Fruit fly (Drosophila melanogaster) whole organism, embryonic: Measurements from ENCODE around the gene CG17625.
A peak's percentile ranks its signal among the peaks of the same experiment; 100 is the strongest.

ENCODE experiments used
- BEAF-32 ChIP-seq: fragments of 200-800 bp; sonication (Bioruptor generic); optimal IDR thresholded peaks from 3 replicates; lab custom pipeline; 2017; ENCODE audit warnings: missing biosample characterization, missing genetic modification characterization, mild to moderate bottlenecking, moderate library complexity, missing genetic modification reagents
- Blimp-1 ChIP-seq: fragments of 200-800 bp; sonication (Bioruptor generic); optimal IDR thresholded peaks from 3 replicates; lab custom pipeline; 2018; ENCODE audit warnings: missing biosample characterization, missing genetic modification characterization, mild to moderate bottlenecking, moderate library complexity, missing genetic modification reagents
- CG10543 ChIP-seq: fragments of 200-800 bp; sonication (Bioruptor generic); optimal IDR thresholded peaks from 3 replicates; lab custom pipeline; 2017; ENCODE audit warnings: missing biosample characterization, mild to moderate bottlenecking, missing genetic modification characterization, moderate library complexity
- CG12769 ChIP-seq: fragments of 200-800 bp; sonication (Bioruptor generic); optimal IDR thresholded peaks from 2 replicates; lab custom pipeline; 2019; ENCODE audit warnings: missing biosample characterization, mild to moderate bottlenecking, missing genetic modification characterization, moderate library complexity
- CG17328 ChIP-seq: fragments of 200-800 bp; sonication (Bioruptor generic); IDR thresholded peaks from 2 replicates; pipeline ENCODE4 v1.3.6; 2022; ENCODE audit warnings: missing biosample characterization, missing genetic modification characterization
- CG17385 ChIP-seq: fragments of 200-800 bp; sonication (Bioruptor generic); optimal IDR thresholded peaks from 3 replicates; lab custom pipeline; 2018; ENCODE audit warnings: missing biosample characterization, mild to moderate bottlenecking, missing genetic modification characterization
- CG18011 ChIP-seq: fragments of 200-800 bp; sonication (Bioruptor generic); optimal IDR thresholded peaks from 2 replicates; lab custom pipeline; 2017; ENCODE audit warnings: missing biosample characterization, missing genetic modification characterization, mild to moderate bottlenecking, moderate library complexity, missing genotype
- CG2202 ChIP-seq: fragments of 200-800 bp; sonication (Bioruptor generic); optimal IDR thresholded peaks from 2 replicates; lab custom pipeline; 2018; ENCODE audit warnings: missing biosample characterization, mild to moderate bottlenecking, missing genetic modification characterization
- CG3163 ChIP-seq: fragments of 200-800 bp; sonication (Bioruptor generic); optimal IDR thresholded peaks from 3 replicates; lab custom pipeline; 2016; ENCODE audit warnings: missing biosample characterization, missing genetic modification characterization
- CG34376 ChIP-seq: fragments of 200-800 bp; sonication (Bioruptor generic); optimal IDR thresholded peaks from 2 replicates; lab custom pipeline; 2018; ENCODE audit warnings: missing biosample characterization, mild to moderate bottlenecking, missing genetic modification characterization
- CG3995 ChIP-seq: fragments of 200-800 bp; sonication (Bioruptor generic); optimal IDR thresholded peaks from 3 replicates; lab custom pipeline; 2016; ENCODE audit warnings: missing biosample characterization, missing genetic modification characterization
- CG5953 ChIP-seq: fragments of 200-800 bp; sonication (Bioruptor generic); IDR thresholded peaks from 2 replicates; pipeline ENCODE4 v1.3.6; 2022; ENCODE audit warnings: missing biosample characterization, missing genetic modification characterization
- CG6689 ChIP-seq: fragments of 200-800 bp; sonication (Bioruptor generic); IDR thresholded peaks from 2 replicates; pipeline ENCODE4 v1.3.6; 2022; ENCODE audit warnings: missing biosample characterization, missing genetic modification characterization
- CG7745 ChIP-seq: fragments of 200-800 bp; sonication (Bioruptor generic); optimal IDR thresholded peaks from 2 replicates; lab custom pipeline; 2018; ENCODE audit warnings: missing biosample characterization, mild to moderate bottlenecking, missing genetic modification characterization, moderate library complexity
- CG7987 ChIP-seq: fragments of 200-800 bp; sonication (Bioruptor generic); optimal IDR thresholded peaks from 2 replicates; lab custom pipeline; 2018; ENCODE audit warnings: missing biosample characterization, mild to moderate bottlenecking, missing genetic modification characterization, moderate library complexity
- CG8281 ChIP-seq: fragments of 200-800 bp; sonication (Bioruptor generic); optimal IDR thresholded peaks from 2 replicates; lab custom pipeline; 2018; ENCODE audit warnings: missing biosample characterization, mild to moderate bottlenecking, missing genetic modification characterization, moderate library complexity
- CG8290 ChIP-seq, 3 experiments: fragments of 200-800 bp; sonication (Bioruptor generic); optimal IDR thresholded peaks; 2 replicates each; lab custom pipeline; 2016 to 2019; ENCODE audit warnings: missing biosample characterization in 3 of 3, missing genetic modification characterization in 3 of 3, mild to moderate bottlenecking in 2 of 3, moderate library complexity in 1 of 3
- CG9876 ChIP-seq: fragments of 200-800 bp; sonication (Bioruptor generic); optimal IDR thresholded peaks from 2 replicates; lab custom pipeline; 2016; ENCODE audit warnings: missing biosample characterization, missing genetic modification characterization
- CTCF ChIP-seq: fragments of 200-800 bp; sonication (Bioruptor generic); optimal IDR thresholded peaks from 2 replicates; lab custom pipeline; 2017; ENCODE audit warnings: missing biosample characterization, mild to moderate bottlenecking, missing genetic modification characterization, moderate library complexity
- Chrac-16 ChIP-seq: fragments of 200-800 bp; sonication (Bioruptor generic); optimal IDR thresholded peaks from 3 replicates; lab custom pipeline; 2016; ENCODE audit warnings: missing biosample characterization, missing genetic modification characterization
- Dll ChIP-seq: fragments of 200-800 bp; sonication (Bioruptor generic); IDR thresholded peaks from 4 replicates; pipeline ENCODE4 v1.3.6; 2022; ENCODE audit warnings: missing biosample characterization, missing genetic modification characterization; ENCODE audit not compliant: partially characterized antibody
- Hand ChIP-seq: fragments of 200-800 bp; sonication (Bioruptor generic); optimal IDR thresholded peaks from 2 replicates; lab custom pipeline; 2017; ENCODE audit warnings: mild to moderate bottlenecking, missing biosample characterization, missing genetic modification reagents, missing genetic modification characterization
- Hr39 ChIP-seq: fragments of >200 bp; optimal IDR thresholded peaks from 2 replicates; lab custom pipeline; 2017
- Hsf ChIP-seq: fragments of 200-800 bp; sonication (Bioruptor generic); optimal IDR thresholded peaks from 3 replicates; lab custom pipeline; 2016; ENCODE audit warnings: missing biosample characterization, missing genetic modification characterization
- Med ChIP-seq: fragments of 200-800 bp; sonication (Bioruptor generic); peaks from one replicate; lab custom pipeline; 2016; ENCODE audit warnings: missing biosample characterization, missing genetic modification characterization, mild to moderate bottlenecking, inconsistent platforms, moderate library complexity
- Pdp1 ChIP-seq, 2 experiments: fragments of 200-800 bp; sonication (Bioruptor generic); optimal IDR thresholded peaks; 3 replicates each; lab custom pipeline; 2016; ENCODE audit warnings: missing biosample characterization in 2 of 2, missing genetic modification characterization in 2 of 2, mild to moderate bottlenecking in 1 of 2, moderate library complexity in 1 of 2
- chn ChIP-seq: fragments of 200-800 bp; sonication (Bioruptor generic); optimal IDR thresholded peaks from 2 replicates; lab custom pipeline; 2016; ENCODE audit warnings: missing biosample characterization, missing genetic modification characterization
- exex ChIP-seq: fragments of 200-800 bp; sonication (Bioruptor generic); optimal IDR thresholded peaks from 4 replicates; lab custom pipeline; 2018; ENCODE audit warnings: missing biosample characterization, mild to moderate bottlenecking, missing genetic modification characterization, moderate library complexity
- inv ChIP-seq: fragments of 200-800 bp; sonication (Bioruptor generic); IDR thresholded peaks from 2 replicates; pipeline ENCODE4 v1.3.6; 2022; ENCODE audit warnings: missing biosample characterization, missing genetic modification characterization; ENCODE audit not compliant: partially characterized antibody
- kay ChIP-seq: fragments of 200-800 bp; sonication (Bioruptor generic); optimal IDR thresholded peaks from 2 replicates; lab custom pipeline; 2016; ENCODE audit warnings: missing biosample characterization, missing genetic modification characterization
- mirr ChIP-seq: fragments of 200-800 bp; sonication (Bioruptor generic); optimal IDR thresholded peaks from 3 replicates; lab custom pipeline; 2018; ENCODE audit warnings: missing biosample characterization, mild to moderate bottlenecking, missing genetic modification characterization
- nom ChIP-seq: fragments of 200-800 bp; sonication (Bioruptor generic); optimal IDR thresholded peaks from 2 replicates; lab custom pipeline; 2017; ENCODE audit warnings: missing biosample characterization, missing genetic modification characterization, mild to moderate bottlenecking, moderate library complexity, missing genetic modification reagents
- onecut ChIP-seq: fragments of 200-800 bp; sonication (Bioruptor generic); IDR thresholded peaks from 2 replicates; pipeline ENCODE4 v1.3.6; 2022; ENCODE audit warnings: missing biosample characterization, missing genetic modification characterization
- pb ChIP-seq: fragments of 200-800 bp; sonication (Bioruptor generic); optimal IDR thresholded peaks from 3 replicates; lab custom pipeline; 2016; ENCODE audit warnings: missing biosample characterization, missing genetic modification characterization
- pita ChIP-seq: fragments of 200-800 bp; sonication (Bioruptor generic); optimal IDR thresholded peaks from 2 replicates; lab custom pipeline; 2017; ENCODE audit warnings: missing biosample characterization, mild to moderate bottlenecking, missing genetic modification characterization
- sd ChIP-seq: fragments of 200-800 bp; sonication (Bioruptor generic); optimal IDR thresholded peaks from 3 replicates; lab custom pipeline; 2018; ENCODE audit warnings: missing biosample characterization, mild to moderate bottlenecking, missing genetic modification characterization, moderate library complexity
- sug ChIP-seq: fragments of 200-800 bp; optimal IDR thresholded peaks from 2 replicates; lab custom pipeline; 2019; ENCODE audit warnings: missing biosample characterization, mild to moderate bottlenecking, missing genetic modification characterization, moderate library complexity
- unc-4 ChIP-seq: fragments of 200-800 bp; sonication (Bioruptor generic); IDR thresholded peaks from 2 replicates; pipeline ENCODE4 v1.3.6; 2022; ENCODE audit warnings: missing biosample characterization, missing genetic modification characterization; ENCODE audit not compliant: partially characterized antibody
- usp ChIP-seq: fragments of >200 bp; optimal IDR thresholded peaks from 2 replicates; lab custom pipeline; 2017; ENCODE audit warnings: missing biosample characterization, missing genetic modification characterization
- vfl ChIP-seq: fragments of 200-800 bp; sonication (Bioruptor generic); optimal IDR thresholded peaks from 2 replicates; lab custom pipeline; 2016; ENCODE audit warnings: missing biosample characterization, missing genetic modification characterization
- wdn ChIP-seq: fragments of 200-800 bp; sonication (Bioruptor generic); IDR thresholded peaks from 2 replicates; pipeline ENCODE4 v1.3.6; 2022; ENCODE audit warnings: missing biosample characterization, missing genetic modification characterization
- wek ChIP-seq: fragments of 200-800 bp; sonication (Bioruptor generic); optimal IDR thresholded peaks from 3 replicates; lab custom pipeline; 2018; ENCODE audit warnings: missing biosample characterization, mild to moderate bottlenecking, missing genetic modification characterization, moderate library complexity

Gene CG17625

DNA sequence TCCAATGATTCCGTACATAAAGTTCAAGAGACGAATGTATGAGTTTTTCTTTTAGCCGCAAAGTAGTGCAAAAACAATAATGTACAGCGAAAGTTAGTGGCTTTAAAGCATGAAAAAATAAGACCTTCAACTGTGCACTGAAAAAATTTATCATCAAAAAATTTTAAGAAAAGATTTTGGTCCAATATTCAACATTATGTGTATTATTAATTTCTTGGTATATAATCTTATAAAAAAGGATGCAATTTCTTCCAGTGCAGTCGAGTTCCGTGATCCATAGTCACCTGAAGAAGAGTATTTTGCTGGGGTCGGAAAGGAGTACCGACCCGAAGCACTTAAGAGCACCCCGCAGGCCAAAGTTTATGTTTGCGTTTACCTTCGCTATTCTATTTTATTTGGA, 18.0 kb upstream of the CG17625 start (continued):
- no peak for TF ChIP-seq Hand (GFP tag; lab: Kevin White, UChicago)
- peak; percentile 20 for TF ChIP-seq CG17385
- no peak for TF ChIP-seq onecut (GFP tag; lab: Robert Waterston, UW)
- TF ChIP-seq usp (GFP tag; lab: Kevin White, UChicago): no peak
- TF ChIP-seq CG2202 (tag; lab: Kevin White, UChicago): no peak
- TF ChIP-seq CG17328: peak; percentile 58
- TF ChIP-seq exex (tag; lab: Kevin White, UChicago): no peak

DNA sequence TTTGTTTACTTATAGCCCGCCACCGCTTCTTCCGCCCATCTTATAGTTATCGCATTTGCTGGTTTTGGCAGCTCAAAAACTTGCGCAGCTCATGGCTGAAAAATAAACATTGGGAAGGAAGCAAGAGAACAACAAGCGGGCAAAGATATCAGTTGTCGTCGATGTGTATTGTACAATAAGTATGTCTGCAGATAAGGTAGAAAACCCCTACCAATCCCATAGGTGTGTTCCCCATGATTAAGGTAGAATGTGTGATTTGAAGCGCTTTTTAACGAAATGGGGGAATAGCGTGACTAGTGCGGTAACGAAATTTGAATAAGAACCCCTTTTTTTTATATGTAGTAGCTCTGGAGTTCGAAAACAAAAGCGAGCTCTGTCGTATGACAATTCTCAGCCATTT, 17.5 kb upstream of the CG17625 start:
- TF ChIP-seq sd (tag; lab: Kevin White, UChicago) (peak; percentile 4), CG34376 (GFP tag; lab: Kevin White, UChicago) (peak; percentile 49), Hsf (GFP tag; lab: Kevin White, UChicago) (no peak), inv (GFP tag; lab: Robert Waterston, UW) (no peak), vfl (no peak), chn (GFP tag; lab: Kevin White, UChicago) (no peak), Med (GFP tag; lab: Kevin White, UChicago) (peak; percentile 44), wek (no peak), mirr (peak; percentile 58), pb (GFP tag; lab: Kevin White, UChicago) (no peak), CG10543 (GFP tag; lab: Kevin White, UChicago) (peak; percentile 1), exex (tag; lab: Kevin White, UChicago) (peak; percentile 18), CG3995 (peak; percentile 86), kay (GFP tag; lab: Kevin White, UChicago) (no peak), Hr39 (lab: Kevin White, UChicago) (no peak), nom (no peak), CG9876 (no peak), sug (peak; percentile 43), Chrac-16 (GFP tag; lab: Kevin White, UChicago) (no peak), CG6689 (GFP tag; lab: Robert Waterston, UW) (no peak), unc-4 (no peak), wdn (GFP tag; lab: Robert Waterston, UW) (no peak), Dll (no peak), CG18011 (GFP tag; lab: Kevin White, UChicago) (no peak), pita (GFP tag; lab: Kevin White, UChicago) (no peak), CG8281 (tag; lab: Kevin White, UChicago) (no peak), CTCF (no peak), BEAF-32 (no peak), CG7987 (GFP tag; lab: Kevin White, UChicago) (no peak), CG8290 (GFP tag; optimal IDR thresholded peaks at IDR 0.05; lab: Kevin White, UChicago) (no peak), CG8290 (tag; optimal IDR thresholded peaks at IDR 0.05; lab: Kevin White, UChicago) (peak in 1 of 2 experiments; percentile 15), Blimp-1 (GFP tag; lab: Kevin White, UChicago) (no peak), CG3163 (no peak), Pdp1 (GFP tag; optimal IDR thresholded peaks at IDR 0.05; lab: Kevin White, UChicago) (peak in 1 of 2 experiments; percentile 27), CG12769 (tag; lab: Kevin White, UChicago) (peak; percentile 36), CG5953 (no peak), CG7745 (tag; lab: Kevin White, UChicago) (no peak)
